Worm (Caenorhabditis elegans) whole organism, L3 larva: ENCODE measurements around the gene srh-80.

ENCODE experiments used
- ama-1 ChIP-seq: fragments of 150-350 bp; optimal IDR thresholded peaks from 2 replicates; lab custom pipeline; 2018
- ceh-82 ChIP-seq: fragments of 150-350 bp; optimal IDR thresholded peaks from 2 replicates; lab custom pipeline; 2014; ENCODE audit warnings: missing biosample characterization, missing genetic modification characterization
- egl-27 ChIP-seq: sonication (generic microtip); optimal IDR thresholded peaks from 4 replicates; lab custom pipeline; 2017; ENCODE audit warnings: missing biosample characterization, missing genetic modification reagents, missing genetic modification characterization
- elt-2 ChIP-seq: sonication (generic microtip); optimal IDR thresholded peaks from 2 replicates; lab custom pipeline; 2016; ENCODE audit warnings: missing genetic modification reagents, mild to moderate bottlenecking, missing genetic modification characterization, missing compliant biosample characterization
- fos-1 ChIP-seq: fragments of 150-350 bp; optimal IDR thresholded peaks from 2 replicates; lab custom pipeline; 2014; ENCODE audit warnings: missing biosample characterization, missing genetic modification characterization
- lin-39 ChIP-seq: fragments of 150-350 bp; optimal IDR thresholded peaks from 2 replicates; lab custom pipeline; 2018; ENCODE audit warnings: missing biosample characterization, missing genetic modification reagents, missing genetic modification characterization
- mdl-1 ChIP-seq: fragments of 150-350 bp; optimal IDR thresholded peaks from 2 replicates; lab custom pipeline; 2014; ENCODE audit warnings: missing biosample characterization, missing genetic modification characterization
- nhr-28 ChIP-seq: fragments of 150-350 bp; optimal IDR thresholded peaks from 2 replicates; lab custom pipeline; 2014; ENCODE audit warnings: missing biosample characterization, missing genetic modification characterization
- nhr-76 ChIP-seq: fragments of 150-350 bp; sonication (generic microtip); optimal IDR thresholded peaks from 5 replicates; lab custom pipeline; 2014; ENCODE audit warnings: missing biosample characterization, missing genetic modification characterization
- pqm-1 ChIP-seq: fragments of 150-350 bp; optimal IDR thresholded peaks from 2 replicates; lab custom pipeline; 2017; ENCODE audit warnings: missing biosample characterization, missing genetic modification characterization, inconsistent platforms
- unc-62 ChIP-seq: fragments of 150-350 bp; sonication (generic microtip); optimal IDR thresholded peaks from 4 replicates; lab custom pipeline; 2014; ENCODE audit warnings: missing biosample characterization, missing genetic modification reagents, missing genetic modification characterization
- ztf-11 ChIP-seq: fragments of 150-350 bp; optimal IDR thresholded peaks from 2 replicates; lab custom pipeline; 2014; ENCODE audit warnings: missing biosample characterization, missing genetic modification characterization

DNA sequence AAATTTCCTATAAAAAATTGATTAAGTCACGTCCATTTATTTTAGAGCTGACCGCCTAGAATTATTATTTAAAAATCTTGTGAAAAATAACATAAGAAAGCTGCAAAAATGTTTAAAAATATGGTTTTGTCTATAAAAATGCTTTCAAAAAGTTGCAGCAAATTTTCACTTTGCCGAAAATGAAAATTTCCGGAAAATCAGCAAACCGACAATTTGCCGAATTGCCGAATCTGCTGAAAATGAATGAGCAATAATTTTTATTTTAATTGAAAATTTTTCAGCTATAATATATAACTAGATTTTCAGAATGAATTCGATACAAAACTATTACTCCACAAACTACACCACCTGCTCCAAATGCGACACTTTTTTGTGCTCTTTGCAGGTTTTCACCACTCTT is 2.9 kb upstream of the srh-80 start, which contains the start of gene srh-78:
- TF ChIP-seq egl-27 (tag; lab: Kevin White, UChicago) (no peak), nhr-76 (tag; lab: Kevin White, UChicago) (no peak), mdl-1 (tag; lab: Kevin White, UChicago) (no peak), ama-1 (lab: Kevin White, UChicago) (no peak), nhr-28 (tag; lab: Kevin White, UChicago) (no peak), elt-2 (tag; lab: Kevin White, UChicago) (no peak), lin-39 (tag; lab: Kevin White, UChicago) (no peak), ztf-11 (tag; lab: Kevin White, UChicago) (no peak), unc-62 (GFP tag; lab: Kevin White, UChicago) (no peak), ceh-82 (tag; lab: Kevin White, UChicago) (no peak), pqm-1 (no peak), fos-1 (tag; lab: Kevin White, UChicago) (no peak)
